Fruit fly (Drosophila melanogaster) whole organism, embryonic: Measurements from ENCODE around the gene CG12680.

ENCODE experiments used
- CG10654 ChIP-seq: fragments of 200-800 bp; sonication (Bioruptor generic); optimal IDR thresholded peaks from 2 replicates; lab custom pipeline; 2016; ENCODE audit warnings: missing biosample characterization, missing genetic modification characterization
- CG12744 ChIP-seq: fragments of 200-800 bp; sonication (Bioruptor generic); optimal IDR thresholded peaks from 2 replicates; lab custom pipeline; 2016; ENCODE audit warnings: missing biosample characterization, missing genetic modification characterization
- CG13287 ChIP-seq: fragments of 200-800 bp; sonication (Bioruptor generic); IDR thresholded peaks from 2 replicates; pipeline ENCODE4 v1.3.6; 2022; ENCODE audit warnings: missing biosample characterization, missing genetic modification characterization; ENCODE audit not compliant: partially characterized antibody
- CG14860 ChIP-seq: fragments of 200-800 bp; sonication (Bioruptor generic); IDR thresholded peaks from 3 replicates; pipeline ENCODE4 v1.3.6; 2022; ENCODE audit warnings: missing biosample characterization, missing genetic modification characterization; ENCODE audit not compliant: partially characterized antibody
- CG16815 ChIP-seq: fragments of 200-800 bp; sonication (Bioruptor generic); optimal IDR thresholded peaks from 3 replicates; lab custom pipeline; 2017; ENCODE audit warnings: missing biosample characterization, mild to moderate bottlenecking, missing genetic modification characterization
- CG17328 ChIP-seq: fragments of 200-800 bp; sonication (Bioruptor generic); IDR thresholded peaks from 2 replicates; pipeline ENCODE4 v1.3.6; 2022; ENCODE audit warnings: missing biosample characterization, missing genetic modification characterization
- CG18599 ChIP-seq: fragments of 200-800 bp; sonication (Bioruptor generic); optimal IDR thresholded peaks from 3 replicates; lab custom pipeline; 2017; ENCODE audit warnings: missing biosample characterization, missing genetic modification characterization, mild to moderate bottlenecking, moderate library complexity, missing genetic modification reagents
- CG2120 ChIP-seq: fragments of 200-800 bp; sonication (Bioruptor generic); optimal IDR thresholded peaks from 3 replicates; lab custom pipeline; 2016; ENCODE audit warnings: missing biosample characterization, missing genetic modification characterization
- CG2129 ChIP-seq: fragments of 200-800 bp; sonication (Bioruptor generic); IDR thresholded peaks from 2 replicates; pipeline ENCODE4 v1.3.6; 2022; ENCODE audit warnings: missing biosample characterization, missing genetic modification characterization; ENCODE audit not compliant: partially characterized antibody
- CG2199 ChIP-seq: fragments of 200-800 bp; sonication (Bioruptor generic); IDR thresholded peaks from 3 replicates; pipeline ENCODE4 v1.3.6; 2022; ENCODE audit warnings: missing biosample characterization, missing genetic modification characterization
- CG2712 ChIP-seq: fragments of 200-800 bp; optimal IDR thresholded peaks from 3 replicates; lab custom pipeline; 2019; ENCODE audit warnings: missing biosample characterization, mild to moderate bottlenecking, missing genetic modification characterization, moderate library complexity
- CG2875 ChIP-seq: fragments of 200-800 bp; sonication (Bioruptor generic); optimal IDR thresholded peaks from 2 replicates; lab custom pipeline; 2017; ENCODE audit warnings: missing biosample characterization, mild to moderate bottlenecking, missing genetic modification characterization, missing genetic modification reagents
- CG34376 ChIP-seq: fragments of 200-800 bp; sonication (Bioruptor generic); optimal IDR thresholded peaks from 2 replicates; lab custom pipeline; 2018; ENCODE audit warnings: missing biosample characterization, mild to moderate bottlenecking, missing genetic modification characterization
- CG4282 ChIP-seq: fragments of 200-800 bp; sonication (Bioruptor generic); optimal IDR thresholded peaks from 2 replicates; lab custom pipeline; 2016; ENCODE audit warnings: missing biosample characterization, missing genetic modification characterization
- CG4360 ChIP-seq: fragments of 200-800 bp; sonication (Bioruptor generic); IDR thresholded peaks from 2 replicates; pipeline ENCODE4 v1.3.6; 2022; ENCODE audit warnings: missing biosample characterization, missing genetic modification characterization
- CG4424 ChIP-seq: fragments of 200-800 bp; sonication (Bioruptor generic); optimal IDR thresholded peaks from 3 replicates; lab custom pipeline; 2016; ENCODE audit warnings: missing biosample characterization, missing genetic modification characterization
- CG4707 ChIP-seq: fragments of 200-800 bp; sonication (Bioruptor generic); optimal IDR thresholded peaks from 2 replicates; lab custom pipeline; 2018; ENCODE audit warnings: missing biosample characterization, mild to moderate bottlenecking, missing genetic modification characterization, moderate library complexity
- CG6175 ChIP-seq: fragments of 200-800 bp; sonication (Bioruptor generic); IDR thresholded peaks from 3 replicates; pipeline ENCODE4 v1.3.6; 2022; ENCODE audit warnings: missing biosample characterization, missing genetic modification characterization
- CG8089 ChIP-seq: fragments of 200-800 bp; sonication (Bioruptor generic); optimal IDR thresholded peaks from 3 replicates; lab custom pipeline; 2016; ENCODE audit warnings: missing biosample characterization, missing genetic modification characterization
- CG8290 ChIP-seq, 3 experiments: fragments of 200-800 bp; sonication (Bioruptor generic); optimal IDR thresholded peaks; 2 replicates each; lab custom pipeline; 2016 to 2019; ENCODE audit warnings: missing biosample characterization in 3 of 3, missing genetic modification characterization in 3 of 3, mild to moderate bottlenecking in 2 of 3, moderate library complexity in 1 of 3
- CG8924 ChIP-seq: fragments of 200-800 bp; optimal IDR thresholded peaks from 3 replicates; lab custom pipeline; 2019; ENCODE audit warnings: missing biosample characterization, mild to moderate bottlenecking, missing genetic modification characterization, moderate library complexity
- CG9876 ChIP-seq: fragments of 200-800 bp; sonication (Bioruptor generic); optimal IDR thresholded peaks from 2 replicates; lab custom pipeline; 2016; ENCODE audit warnings: missing biosample characterization, missing genetic modification characterization
- CkIIα-i1 ChIP-seq: fragments of 200-800 bp; sonication (Bioruptor generic); IDR thresholded peaks from 2 replicates; pipeline ENCODE4 v1.3.6; 2022; ENCODE audit warnings: missing biosample characterization, missing genetic modification characterization
- Dbx ChIP-seq: fragments of 200-800 bp; sonication (Bioruptor generic); IDR thresholded peaks from 3 replicates; pipeline ENCODE4 v1.3.6; 2022; ENCODE audit warnings: missing biosample characterization, missing genetic modification characterization
- Dip3 ChIP-seq: fragments of 200-800 bp; sonication (Bioruptor generic); optimal IDR thresholded peaks from 3 replicates; lab custom pipeline; 2016; ENCODE audit warnings: missing biosample characterization, missing genetic modification characterization
- Dp ChIP-seq: fragments of 200-800 bp; sonication (Bioruptor generic); optimal IDR thresholded peaks from 2 replicates; lab custom pipeline; 2018; ENCODE audit warnings: missing biosample characterization, mild to moderate bottlenecking, missing genetic modification characterization, moderate library complexity
- H15 ChIP-seq: fragments of 200-800 bp; sonication (Bioruptor generic); IDR thresholded peaks from 3 replicates; pipeline ENCODE4 v1.3.6; 2022; ENCODE audit warnings: missing biosample characterization, missing genetic modification characterization
- Kr ChIP-seq: fragments of 200-800 bp; sonication (Bioruptor generic); optimal IDR thresholded peaks from 2 replicates; lab custom pipeline; 2017; ENCODE audit warnings: missing biosample characterization, mild to moderate bottlenecking, missing genetic modification characterization
- MTF-1 ChIP-seq: fragments of 200-800 bp; sonication (Bioruptor generic); optimal IDR thresholded peaks from 2 replicates; lab custom pipeline; 2018; ENCODE audit warnings: missing biosample characterization, mild to moderate bottlenecking, missing genetic modification characterization, borderline replicate concordance
- Myb ChIP-seq: fragments of 200-800 bp; sonication (Bioruptor generic); optimal IDR thresholded peaks from 2 replicates; lab custom pipeline; 2016; ENCODE audit warnings: missing biosample characterization, missing genetic modification characterization
- Nf-YB ChIP-seq: fragments of 200-800 bp; sonication (Bioruptor generic); optimal IDR thresholded peaks from 3 replicates; lab custom pipeline; 2019; ENCODE audit warnings: missing biosample characterization, mild to moderate bottlenecking, missing genetic modification characterization, moderate library complexity
- Pdp1 ChIP-seq, 2 experiments: fragments of 200-800 bp; sonication (Bioruptor generic); optimal IDR thresholded peaks; 3 replicates each; lab custom pipeline; 2016; ENCODE audit warnings: missing biosample characterization in 2 of 2, missing genetic modification characterization in 2 of 2, mild to moderate bottlenecking in 1 of 2, moderate library complexity in 1 of 2
- Side ChIP-seq: fragments of 200-800 bp; sonication (Bioruptor generic); optimal IDR thresholded peaks from 2 replicates; lab custom pipeline; 2016; ENCODE audit warnings: missing biosample characterization, missing genetic modification characterization
- Spps ChIP-seq: fragments of 200-800 bp; sonication (Bioruptor generic); optimal IDR thresholded peaks from 2 replicates; lab custom pipeline; 2018; ENCODE audit warnings: missing biosample characterization, mild to moderate bottlenecking, missing genetic modification characterization
- Sry-β ChIP-seq: fragments of 200-800 bp; sonication (Bioruptor generic); optimal IDR thresholded peaks from 2 replicates; lab custom pipeline; 2018; ENCODE audit warnings: missing biosample characterization, mild to moderate bottlenecking, missing genetic modification characterization, moderate library complexity
- Taf1 ChIP-seq: fragments of 200-800 bp; sonication (Bioruptor generic); IDR thresholded peaks from 2 replicates; pipeline ENCODE4 v1.3.6; 2022; ENCODE audit warnings: missing biosample characterization, missing genetic modification characterization
- YL-1 ChIP-seq: fragments of 200-800 bp; sonication (Bioruptor generic); optimal IDR thresholded peaks from 3 replicates; lab custom pipeline; 2017; ENCODE audit warnings: missing biosample characterization, mild to moderate bottlenecking, missing genetic modification characterization
- ap ChIP-seq: fragments of 200-800 bp; sonication (Bioruptor generic); IDR thresholded peaks from 2 replicates; pipeline ENCODE4 v1.3.6; 2022; ENCODE audit warnings: missing biosample characterization, missing genetic modification characterization
- fd3F ChIP-seq: fragments of 200-800 bp; sonication (Bioruptor generic); optimal IDR thresholded peaks from 2 replicates; lab custom pipeline; 2018; ENCODE audit warnings: missing biosample characterization, mild to moderate bottlenecking, missing genetic modification characterization, moderate library complexity
- insv ChIP-seq, 2 experiments: fragments of 200-800 bp; sonication (Bioruptor generic); optimal IDR thresholded peaks; 3 replicates each; lab custom pipeline; 2016 to 2018; ENCODE audit warnings: missing biosample characterization in 2 of 2, missing genetic modification characterization in 2 of 2
- mirr ChIP-seq: fragments of 200-800 bp; sonication (Bioruptor generic); optimal IDR thresholded peaks from 3 replicates; lab custom pipeline; 2018; ENCODE audit warnings: missing biosample characterization, mild to moderate bottlenecking, missing genetic modification characterization
- pzg ChIP-seq: fragments of 200-800 bp; sonication (Bioruptor generic); optimal IDR thresholded peaks from 3 replicates; lab custom pipeline; 2018; ENCODE audit warnings: missing biosample characterization, mild to moderate bottlenecking, missing genetic modification characterization, moderate library complexity
- ro ChIP-seq: fragments of 200-800 bp; sonication (Bioruptor generic); IDR thresholded peaks from 2 replicates; pipeline ENCODE4 v1.3.6; 2022; ENCODE audit warnings: missing biosample characterization, missing genetic modification characterization
- scrt ChIP-seq: fragments of 200-800 bp; sonication (Bioruptor generic); optimal IDR thresholded peaks from 2 replicates; lab custom pipeline; 2018; ENCODE audit warnings: missing biosample characterization, mild to moderate bottlenecking, missing genetic modification characterization, moderate library complexity
- so ChIP-seq: fragments of 200-800 bp; sonication (Bioruptor generic); IDR thresholded peaks from 3 replicates; pipeline ENCODE4 v1.3.6; 2022; ENCODE audit warnings: missing biosample characterization, missing genetic modification characterization
- ssp ChIP-seq: fragments of 200-800 bp; sonication (Bioruptor generic); IDR thresholded peaks from 2 replicates; pipeline ENCODE4 v1.3.6; 2022; ENCODE audit warnings: missing biosample characterization, missing genetic modification characterization
- tgo ChIP-seq: fragments of 200-800 bp; sonication (Bioruptor generic); IDR thresholded peaks from 3 replicates; pipeline ENCODE4 v1.3.6; 2022; ENCODE audit warnings: missing biosample characterization, missing genetic modification characterization
- tin ChIP-seq: fragments of 200-800 bp; sonication (Bioruptor generic); optimal IDR thresholded peaks from 3 replicates; lab custom pipeline; 2016; ENCODE audit warnings: missing biosample characterization, missing genetic modification characterization
- z ChIP-seq: fragments of 200-800 bp; sonication (Bioruptor generic); IDR thresholded peaks from 3 replicates; pipeline ENCODE4 v1.3.6; 2022; ENCODE audit warnings: missing biosample characterization, missing genetic modification characterization

Gene CG12680

DNA sequence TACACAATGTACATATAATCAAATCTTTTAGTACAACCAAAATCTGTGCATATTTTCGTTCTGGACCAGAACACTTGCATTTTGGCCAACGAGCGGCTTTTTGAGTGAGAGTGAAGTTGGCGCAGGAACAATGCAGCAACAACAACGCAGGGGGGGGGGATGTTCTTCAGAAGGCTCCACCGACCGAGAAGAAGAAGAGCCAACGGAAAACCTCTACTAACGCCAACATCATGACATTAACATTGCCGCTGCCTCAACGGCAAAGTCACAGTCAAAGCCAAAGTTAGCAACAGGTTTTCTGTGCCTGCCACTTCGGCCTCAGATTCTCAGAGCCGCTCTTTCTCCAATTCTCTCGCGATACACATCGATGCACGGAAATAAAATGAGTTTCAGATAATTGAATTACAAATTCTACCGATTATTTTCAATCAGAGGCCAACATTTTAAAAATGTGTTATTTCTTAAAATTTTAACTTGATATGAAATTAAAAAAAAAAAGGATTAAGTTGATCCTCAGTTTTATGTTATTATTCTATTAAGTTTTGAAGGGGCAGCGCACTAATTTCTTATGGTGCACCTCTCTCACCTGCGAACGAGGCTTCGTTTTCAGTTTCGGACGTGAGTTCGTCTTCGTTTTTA lies 49.1 kb downstream of the CG12680 start (continued):
- TF ChIP-seq CG2120 (GFP tag; lab: Kevin White, UChicago) (peak; percentile 75), Pdp1 (GFP tag; optimal IDR thresholded peaks at IDR 0.05; lab: Kevin White, UChicago) (peak in 1 of 2 experiments; percentile 61), Nf-YB (peak; percentile 59), CG34376 (GFP tag; lab: Kevin White, UChicago) (peak; percentile 29), CG4707 (GFP tag; lab: Kevin White, UChicago) (peak; percentile 29), CG10654 (GFP tag; lab: Kevin White, UChicago) (peak; percentile 67), H15 (GFP tag; lab: Robert Waterston, UW) (peak; percentile 78; the same call in 2 of the 3 replicates), CG4360 (GFP tag; lab: Robert Waterston, UW) (no peak), CG8290 (GFP tag; optimal IDR thresholded peaks at IDR 0.05; lab: Kevin White, UChicago) (peak; percentile 59), CG8290 (tag; optimal IDR thresholded peaks at IDR 0.05; lab: Kevin White, UChicago) (no peak), scrt (GFP tag; lab: Kevin White, UChicago) (peak; percentile 69), CG14860 (GFP tag; lab: Robert Waterston, UW) (no peak), CkIIα-i1 (GFP tag; lab: Robert Waterston, UW) (no peak), Dip3 (GFP tag; lab: Kevin White, UChicago) (peak; percentile 53), ssp (GFP tag; lab: Robert Waterston, UW) (peak; percentile 59), MTF-1 (GFP tag; lab: Kevin White, UChicago) (peak; percentile 38), CG4424 (peak; percentile 82)

DNA sequence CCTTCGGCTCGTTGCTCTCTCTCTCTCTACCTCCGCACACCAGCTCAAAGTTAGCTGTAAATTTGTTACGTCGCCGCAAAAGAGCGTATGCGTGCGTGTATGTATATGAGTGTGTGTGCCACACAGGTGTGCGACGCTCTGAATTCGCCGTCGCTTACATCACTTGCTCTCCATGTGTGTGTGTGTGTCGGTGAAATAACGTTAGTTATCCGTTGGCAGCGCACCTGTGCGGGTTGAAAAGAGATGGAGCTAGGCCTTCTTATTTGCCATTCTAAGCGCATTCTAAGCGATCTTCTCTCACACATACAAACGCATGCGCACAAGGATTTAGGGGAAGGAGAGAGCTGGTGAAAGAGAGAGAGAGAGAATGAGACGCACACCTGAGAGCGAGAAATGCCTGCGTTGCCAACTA lies 49.7 kb downstream of the CG12680 start:
- TF ChIP-seq Side (GFP tag; lab: Kevin White, UChicago): no peak
- TF ChIP-seq Dbx (GFP tag; lab: Robert Waterston, UW): no peak; the same call in 2 of the 3 replicates
- no peak for TF ChIP-seq Taf1 (GFP tag; lab: Robert Waterston, UW)
- TF ChIP-seq CG6175 (GFP tag; lab: Robert Waterston, UW): no peak
- no peak for TF ChIP-seq tgo (GFP tag; lab: Robert Waterston, UW)
- TF ChIP-seq CG2129 (GFP tag; lab: Robert Waterston, UW): no peak
- no peak for TF ChIP-seq CG8924 (tag; lab: Kevin White, UChicago)
- TF ChIP-seq CG17328 (GFP tag; lab: Robert Waterston, UW): no peak
- no peak for TF ChIP-seq CG2199
- no peak for TF ChIP-seq Kr (GFP tag; lab: Kevin White, UChicago)
- TF ChIP-seq CG18599: no peak
- TF ChIP-seq CG4282: no peak
- no peak for TF ChIP-seq ap (GFP tag; lab: Robert Waterston, UW)
- no peak for TF ChIP-seq fd3F
- peak in 1 of 2 experiments; percentile 75 for TF ChIP-seq Pdp1 (GFP tag; optimal IDR thresholded peaks at IDR 0.05; lab: Kevin White, UChicago)
- no peak for TF ChIP-seq CG13287 (GFP tag; lab: Robert Waterston, UW)
- TF ChIP-seq z (GFP tag; lab: Robert Waterston, UW): no peak
- no peak for TF ChIP-seq Spps (tag; lab: Kevin White, UChicago)
- TF ChIP-seq ro (GFP tag; lab: Robert Waterston, UW): no peak
- TF ChIP-seq pzg (GFP tag; lab: Kevin White, UChicago): no peak
- TF ChIP-seq so (GFP tag; lab: Robert Waterston, UW): no peak
- no peak for TF ChIP-seq Dp
- no peak for TF ChIP-seq tin (GFP tag; lab: Kevin White, UChicago)
- TF ChIP-seq YL-1 (GFP tag; lab: Kevin White, UChicago): no peak
- TF ChIP-seq CG8089 (GFP tag; lab: Kevin White, UChicago): no peak
- peak in 1 of 2 experiments; percentile 58 for TF ChIP-seq insv (GFP tag; optimal IDR thresholded peaks at IDR 0.05; lab: Kevin White, UChicago)
- no peak for TF ChIP-seq Sry-β
- TF ChIP-seq mirr (GFP tag; lab: Kevin White, UChicago): no peak
- no peak for TF ChIP-seq CG12744 (GFP tag; lab: Kevin White, UChicago)
- no peak for TF ChIP-seq CG2875 (GFP tag; lab: Kevin White, UChicago)
- no peak for TF ChIP-seq CG9876 (GFP tag; lab: Kevin White, UChicago)
- no peak for TF ChIP-seq Myb (GFP tag; lab: Kevin White, UChicago)
- TF ChIP-seq CG16815 (GFP tag; lab: Kevin White, UChicago): no peak
- TF ChIP-seq CG2712 (tag; lab: Kevin White, UChicago): no peak
